Fruit fly (Drosophila melanogaster) whole organism: ENCODE data around the gene CG7488.

ENCODE experiments used
- CG8478 ChIP-seq: fragments of >200 bp; optimal IDR thresholded peaks from 2 replicates; lab custom pipeline; 2018; ENCODE audit warnings: inconsistent platforms
- Dll ChIP-seq: fragments of >200 bp; optimal IDR thresholded peaks from 2 replicates; lab custom pipeline; 2017
- pan ChIP-seq: fragments of >200 bp; optimal IDR thresholded peaks from 2 replicates; lab custom pipeline; 2017
- psq ChIP-seq: fragments of >200 bp; optimal IDR thresholded peaks from 2 replicates; lab custom pipeline; 2017
- usp ChIP-seq: fragments of >200 bp; optimal IDR thresholded peaks from 2 replicates; lab custom pipeline; 2017; ENCODE audit warnings: missing biosample characterization, missing genetic modification characterization, mixed read lengths

DNA sequence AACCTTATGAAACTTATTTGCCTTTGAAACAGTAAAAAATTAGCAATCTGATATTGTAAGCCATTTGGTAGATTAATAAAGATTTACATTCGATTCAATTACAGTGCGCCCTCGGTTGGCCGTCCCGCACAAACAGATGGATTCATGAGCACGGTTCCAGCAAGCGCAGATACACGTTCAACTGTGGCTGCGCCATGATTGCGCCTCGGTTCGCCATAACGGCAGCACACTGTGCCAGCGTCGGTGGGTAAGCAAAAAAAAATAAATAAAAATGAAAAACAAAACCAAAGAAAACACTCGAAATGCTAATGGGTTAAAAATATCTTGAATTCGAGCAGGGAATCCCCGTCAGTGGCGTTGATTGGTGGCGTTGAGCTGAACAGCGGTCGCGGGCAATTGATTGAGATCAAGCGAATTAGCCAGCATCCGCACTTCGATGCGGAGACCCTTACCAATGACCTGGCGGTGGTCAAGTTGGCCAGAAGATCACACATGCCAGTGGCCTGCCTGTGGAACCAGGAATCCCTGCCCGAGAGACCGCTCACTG is 43.7 kb downstream of the CG7488 start:
- TF ChIP-seq Dll (lab: Kevin White, UChicago): no peak
- no peak for TF ChIP-seq psq
- TF ChIP-seq usp (GFP tag; lab: Kevin White, UChicago): no peak
- no peak for TF ChIP-seq pan (lab: Kevin White, UChicago)
- no peak for TF ChIP-seq CG8478 (lab: Kevin White, UChicago)
